Worm (Caenorhabditis elegans) whole organism, L4 larva: Measurements from ENCODE around the gene sre-26.

Experiments used
- F49E8.2 ChIP-seq: sonication (generic microtip); optimal IDR thresholded peaks from 2 replicates; lab custom pipeline; 2016; ENCODE audit warnings: missing compliant biosample characterization, mild to moderate bottlenecking, missing genetic modification characterization, borderline replicate concordance
- Y105C5A.15 ChIP-seq: fragments of 200-800 bp; sonication (Bioruptor generic); IDR thresholded peaks from 2 replicates; pipeline ENCODE4 v1.3.6; 2022; ENCODE audit warnings: missing genetic modification characterization, missing compliant biosample characterization
- Y5F2A.4 ChIP-seq: fragments of 200-800 bp; sonication (Bioruptor generic); optimal IDR thresholded peaks from 2 replicates; lab custom pipeline; 2018; ENCODE audit warnings: mild to moderate bottlenecking, missing genetic modification characterization, missing compliant biosample characterization
- ctbp-1 ChIP-seq: fragments of 200-800 bp; sonication (Bioruptor generic); IDR thresholded peaks from 2 replicates; pipeline ENCODE4 v1.3.6; 2022; ENCODE audit warnings: missing genetic modification reagents, missing genetic modification characterization, missing compliant biosample characterization
- daf-12 ChIP-seq: fragments of 150-350 bp; optimal IDR thresholded peaks from 2 replicates; lab custom pipeline; 2014; ENCODE audit warnings: missing biosample characterization, missing genetic modification reagents, missing genetic modification characterization
- daf-16 ChIP-seq, 3 experiments: sonication (generic microtip); optimal IDR thresholded peaks; 2 replicates each; lab custom pipeline; 2016 to 2017; ENCODE audit warnings: missing genetic modification characterization in 3 of 3, missing genetic modification reagents in 3 of 3, mild to moderate bottlenecking in 2 of 3, missing compliant biosample characterization in 2 of 3, missing biosample characterization in 1 of 3, moderate library complexity in 1 of 3
- daf-19 ChIP-seq: fragments of 200-800 bp; sonication (Bioruptor generic); conservative IDR thresholded peaks from 2 replicates; pipeline ENCODE4 v1.3.6; 2022; ENCODE audit warnings: missing genetic modification characterization, missing compliant biosample characterization
- dmd-6 ChIP-seq: fragments of 200-800 bp; sonication (Bioruptor generic); IDR thresholded peaks from 2 replicates; pipeline ENCODE4 v1.3.6; 2022; ENCODE audit warnings: missing genetic modification reagents, missing genetic modification characterization, missing compliant biosample characterization
- egl-27 ChIP-seq: sonication (generic microtip); optimal IDR thresholded peaks from 3 replicates; lab custom pipeline; 2017; ENCODE audit warnings: missing biosample characterization, missing genetic modification reagents, missing genetic modification characterization
- fos-1 ChIP-seq: fragments of 150-350 bp; optimal IDR thresholded peaks from 2 replicates; lab custom pipeline; 2014; ENCODE audit warnings: missing biosample characterization, missing genetic modification characterization
- gei-8 ChIP-seq: fragments of 200-800 bp; sonication (Bioruptor generic); optimal IDR thresholded peaks from 2 replicates; lab custom pipeline; 2018; ENCODE audit warnings: mild to moderate bottlenecking, missing genetic modification characterization, missing compliant biosample characterization
- hlh-11 ChIP-seq: fragments of 200-800 bp; sonication (Bioruptor generic); optimal IDR thresholded peaks from 2 replicates; lab custom pipeline; 2018; ENCODE audit warnings: mild to moderate bottlenecking, missing genetic modification characterization, missing compliant biosample characterization
- hmg-1.1 ChIP-seq: fragments of 200-800 bp; sonication (Bioruptor generic); IDR thresholded peaks from 2 replicates; pipeline ENCODE4 v1.3.6; 2022; ENCODE audit warnings: missing genetic modification reagents, missing genetic modification characterization, missing compliant biosample characterization
- jun-1 ChIP-seq: fragments of 150-350 bp; optimal IDR thresholded peaks from 2 replicates; lab custom pipeline; 2014; ENCODE audit warnings: missing biosample characterization, missing genetic modification reagents, missing genetic modification characterization
- lim-7 ChIP-seq: fragments of 200-800 bp; sonication (Bioruptor generic); IDR thresholded peaks from 2 replicates; pipeline ENCODE4 v1.3.6; 2022; ENCODE audit warnings: missing genetic modification characterization, missing compliant biosample characterization
- lin-38 ChIP-seq: fragments of 200-800 bp; sonication (Bioruptor generic); IDR thresholded peaks from 2 replicates; pipeline ENCODE4 v1.3.6; 2022; ENCODE audit warnings: missing genetic modification reagents, missing genetic modification characterization, missing compliant biosample characterization
- lin-39 ChIP-seq: fragments of 150-350 bp; optimal IDR thresholded peaks from 2 replicates; lab custom pipeline; 2014; ENCODE audit warnings: missing biosample characterization, missing genetic modification reagents, missing genetic modification characterization
- mdt-29 ChIP-seq: fragments of 200-800 bp; sonication (Bioruptor generic); IDR thresholded peaks from 2 replicates; pipeline ENCODE4 v1.3.6; 2022; ENCODE audit warnings: missing genetic modification reagents, missing genetic modification characterization, missing compliant biosample characterization
- mxl-3 ChIP-seq: fragments of 200-800 bp; sonication (Bioruptor generic); optimal IDR thresholded peaks from 2 replicates; lab custom pipeline; 2018; ENCODE audit warnings: mild to moderate bottlenecking, missing genetic modification characterization, missing compliant biosample characterization
- nhr-102 ChIP-seq: sonication (generic microtip); optimal IDR thresholded peaks from 2 replicates; lab custom pipeline; 2016; ENCODE audit warnings: mild to moderate bottlenecking, missing genetic modification characterization, moderate library complexity, missing compliant biosample characterization
- nhr-48 ChIP-seq: sonication (generic microtip); optimal IDR thresholded peaks from 2 replicates; lab custom pipeline; 2016; ENCODE audit warnings: mild to moderate bottlenecking, missing genetic modification characterization, missing compliant biosample characterization
- nhr-6 ChIP-seq: fragments of 150-350 bp; optimal IDR thresholded peaks from 2 replicates; lab custom pipeline; 2014; ENCODE audit warnings: missing biosample characterization, missing genetic modification characterization
- nhr-76 ChIP-seq: fragments of 150-350 bp; optimal IDR thresholded peaks from 2 replicates; lab custom pipeline; 2014; ENCODE audit warnings: missing biosample characterization, missing genetic modification characterization
- nhr-77 ChIP-seq: fragments of 150-350 bp; optimal IDR thresholded peaks from 2 replicates; lab custom pipeline; 2014; ENCODE audit warnings: missing biosample characterization, missing genetic modification characterization
- php-3 ChIP-seq: fragments of 200-800 bp; sonication (Bioruptor generic); IDR thresholded peaks from 2 replicates; pipeline ENCODE4 v1.3.6; 2022; ENCODE audit warnings: missing genetic modification reagents, missing genetic modification characterization, missing compliant biosample characterization
- rbr-2 ChIP-seq: sonication (generic microtip); optimal IDR thresholded peaks from 2 replicates; lab custom pipeline; 2016; ENCODE audit warnings: missing genotype, missing genetic modification characterization, missing compliant biosample characterization
- snpc-1.2 ChIP-seq: fragments of 200-800 bp; sonication (Bioruptor generic); IDR thresholded peaks from 2 replicates; pipeline ENCODE4 v1.3.6; 2022; ENCODE audit warnings: missing genetic modification reagents, missing genetic modification characterization, missing compliant biosample characterization
- snpc-4 ChIP-seq: fragments of 150-350 bp; optimal IDR thresholded peaks from 2 replicates; lab custom pipeline; 2014; ENCODE audit warnings: missing biosample characterization, missing genetic modification characterization
- unc-62 ChIP-seq, 3 experiments: fragments of 150-350 bp in 1 of 3; sonication (generic microtip); optimal IDR thresholded peaks in 2 of 3; peaks in 1 of 3; 1 replicate in 1 of 3; 2 replicates in 2 of 3; lab custom pipeline; 2014 to 2017; ENCODE audit warnings: missing biosample characterization in 3 of 3, missing genetic modification characterization in 3 of 3, missing genetic modification reagents in 3 of 3, missing genotype in 1 of 3
- vab-7 ChIP-seq: fragments of 200-800 bp; sonication (Bioruptor generic); IDR thresholded peaks from 2 replicates; pipeline ENCODE4 v1.3.6; 2022; ENCODE audit warnings: missing genetic modification reagents, missing genetic modification characterization, missing compliant biosample characterization
- zip-2 ChIP-seq: fragments of 150-350 bp; optimal IDR thresholded peaks from 2 replicates; lab custom pipeline; 2014; ENCODE audit warnings: missing biosample characterization, missing genetic modification characterization

Gene sre-26

DNA sequence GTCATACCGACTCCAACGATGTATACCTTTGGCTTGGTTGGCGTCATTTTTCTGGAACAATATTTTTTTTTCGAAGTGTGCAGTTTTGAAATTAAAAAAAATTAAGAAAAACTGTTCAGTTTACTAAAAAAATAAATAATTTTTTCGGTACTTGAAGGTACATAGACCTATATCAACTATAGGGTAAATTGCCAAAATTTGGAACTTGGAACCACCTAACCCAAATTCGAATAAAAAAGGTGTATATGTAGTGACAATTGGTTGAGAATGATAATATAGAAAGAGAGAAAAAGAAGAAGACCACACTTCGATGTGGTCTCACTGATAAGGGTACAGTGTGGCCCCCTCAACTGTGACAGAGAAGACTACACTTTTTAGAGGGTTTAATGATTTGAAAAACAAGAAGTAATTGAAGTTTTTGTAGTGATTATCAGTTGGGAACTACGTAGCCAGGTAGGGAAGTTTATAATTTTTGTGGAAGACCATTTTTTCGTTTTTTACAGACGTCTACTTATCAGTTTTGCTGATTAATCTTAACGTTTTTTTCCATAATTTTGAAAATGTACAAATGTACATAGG, 5.3 kb upstream of the sre-26 start, which contains the start of gene daf-22 (continued):
- TF ChIP-seq Y105C5A.15 (GFP tag; lab: Robert Waterston, UW), result no peak

ce11 chrII:12417996-12418395, 2.4 kb downstream of the sre-26 start:
- no peak for TF ChIP-seq lim-7 (GFP tag; lab: Robert Waterston, UW)
- TF ChIP-seq lin-39 (tag; lab: Kevin White, UChicago), result no peak
- no peak for TF ChIP-seq gei-8
- no peak for TF ChIP-seq F49E8.2 (tag; lab: Kevin White, UChicago)
- no peak for TF ChIP-seq fos-1 (tag; lab: Kevin White, UChicago)
- no peak for TF ChIP-seq lin-38
- TF ChIP-seq unc-62 (GFP tag; optimal IDR thresholded peaks at IDR 0.05 in 1 of 2; lab: Kevin White, UChicago), result no peak
- no peak for TF ChIP-seq unc-62 (tag; optimal IDR thresholded peaks at IDR 0.05; lab: Kevin White, UChicago)
- TF ChIP-seq snpc-1.2, result no peak
- no peak for TF ChIP-seq vab-7 (GFP tag; lab: Robert Waterston, UW)
- no peak for TF ChIP-seq egl-27 (tag; lab: Kevin White, UChicago)
- TF ChIP-seq mdt-29, result no peak
- TF ChIP-seq nhr-102 (tag; lab: Kevin White, UChicago), result no peak
- no peak for TF ChIP-seq dmd-6 (GFP tag; lab: Robert Waterston, UW)
- no peak for TF ChIP-seq snpc-4 (tag; lab: Kevin White, UChicago)
- TF ChIP-seq nhr-6 (tag; lab: Kevin White, UChicago), result no peak
- TF ChIP-seq hmg-1.1 (GFP tag; lab: Robert Waterston, UW), result no peak

DNA sequence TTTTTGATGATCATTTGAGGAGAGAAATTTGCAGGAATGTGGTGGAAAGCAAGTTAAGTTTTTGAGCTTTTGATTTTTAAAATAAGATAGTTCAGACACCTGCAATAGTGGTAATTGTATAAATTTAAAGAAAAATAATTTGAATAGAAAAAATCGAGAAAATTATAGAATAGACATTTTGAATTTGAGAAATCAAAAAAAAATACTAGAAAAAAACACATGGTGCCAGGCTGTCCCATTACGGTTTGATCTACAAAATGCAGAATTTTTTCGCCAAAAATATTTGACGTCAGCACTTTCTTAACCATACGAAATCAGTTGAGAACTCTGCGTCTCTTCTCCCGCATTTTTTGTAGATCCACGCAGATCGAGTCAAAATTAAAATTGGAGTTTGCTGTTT, 2.9 kb downstream of the sre-26 start, which contains the start of gene sre-27:
TSS of gene sre-27 (minus strand) at position 101 of the 400 bp plus-strand sequence.
- TF ChIP-seq Y105C5A.15 (GFP tag; lab: Robert Waterston, UW), result no peak
- TF ChIP-seq snpc-1.2, result no peak
- TF ChIP-seq Y5F2A.4 (GFP tag; lab: Kevin White, UChicago), result no peak

DNA sequence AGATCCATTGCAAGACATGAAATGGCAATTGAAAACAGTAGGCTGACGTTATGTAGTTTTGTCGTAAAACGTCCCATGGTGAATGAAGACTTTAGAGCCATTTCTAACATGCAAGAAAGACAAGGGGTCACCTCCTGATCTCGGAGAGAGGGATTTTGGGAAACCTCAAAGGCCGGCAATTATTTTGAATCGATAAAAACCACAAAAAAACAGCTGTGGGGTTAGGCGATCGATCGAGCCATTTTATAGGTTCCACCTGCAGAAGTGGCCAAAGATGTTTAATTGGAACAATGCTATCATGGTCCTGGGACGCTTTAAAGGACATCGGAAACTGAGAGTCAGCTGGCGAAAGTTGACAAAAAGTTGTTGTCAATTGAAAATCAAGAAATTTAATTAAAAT, 5.6 kb downstream of the sre-26 start, which contains the start of gene Y57A10C.11:
TSS of gene Y57A10C.11 (minus strand) at position 101 of the 400 bp plus-strand sequence.
- peak in 1 of 2 experiments; percentile 74 for TF ChIP-seq unc-62 (GFP tag; optimal IDR thresholded peaks at IDR 0.05 in 1 of 2; lab: Kevin White, UChicago)
- TF ChIP-seq unc-62 (tag; optimal IDR thresholded peaks at IDR 0.05; lab: Kevin White, UChicago), result no peak
- no peak for TF ChIP-seq ctbp-1

- no peak for TF ChIP-seq zip-2 (tag; lab: Kevin White, UChicago)
- peak in 1 of 2 experiments; percentile 64 for TF ChIP-seq unc-62 (GFP tag; optimal IDR thresholded peaks at IDR 0.05 in 1 of 2; lab: Kevin White, UChicago)
- no peak for TF ChIP-seq unc-62 (tag; optimal IDR thresholded peaks at IDR 0.05; lab: Kevin White, UChicago)
Observed at ce11 chrII:12412417-12412816, 8.0 kb downstream of the sre-26 start, which contains the start of gene Y57A10C.1. Gene Y57A10C.1, minus strand, starts transcription at chrII:12412517.

DNA sequence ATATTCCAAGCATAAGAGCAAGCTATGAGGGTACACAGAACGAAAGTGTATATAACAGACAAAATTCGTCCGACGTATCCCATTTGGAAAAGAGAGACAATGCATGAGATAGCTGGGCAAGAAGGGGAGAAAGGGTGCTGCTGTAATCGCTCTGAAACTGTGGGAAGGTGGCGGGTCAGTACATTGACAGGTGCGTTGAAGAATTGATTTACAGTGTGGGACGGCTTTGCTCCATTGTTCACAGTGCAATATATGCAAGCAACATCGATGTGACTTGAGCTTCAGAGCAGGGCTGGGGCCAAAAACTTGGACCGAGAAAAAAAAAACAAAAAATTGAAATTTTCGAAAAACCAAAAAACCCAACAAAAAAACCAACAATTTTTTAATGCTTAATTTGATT, 10.3 kb downstream of the sre-26 start, which contains the start of gene F57G9.3:
TSS of gene F57G9.3 (minus strand) at position 101 of the 400 bp plus-strand sequence.
- TF ChIP-seq daf-16 (GFP tag; optimal IDR thresholded peaks at IDR 0.05; lab: Kevin White, UChicago) (no peak), daf-16 (tag; optimal IDR thresholded peaks at IDR 0.05; lab: Kevin White, UChicago) (no peak), rbr-2 (tag; lab: Kevin White, UChicago) (no peak), php-3 (GFP tag; lab: Robert Waterston, UW) (no peak), daf-19 (GFP tag; lab: Robert Waterston, UW) (no peak), nhr-77 (tag; lab: Kevin White, UChicago) (no peak), Y5F2A.4 (GFP tag; lab: Kevin White, UChicago) (no peak), mxl-3 (GFP tag; lab: Kevin White, UChicago) (no peak), unc-62 (GFP tag; optimal IDR thresholded peaks at IDR 0.05 in 1 of 2; lab: Kevin White, UChicago) (no peak), unc-62 (tag; optimal IDR thresholded peaks at IDR 0.05; lab: Kevin White, UChicago) (no peak), daf-12 (no peak), nhr-48 (no peak), lim-7 (GFP tag; lab: Robert Waterston, UW) (no peak), hlh-11 (tag; lab: Kevin White, UChicago) (no peak), nhr-76 (no peak), jun-1 (no peak)
